Worm (Caenorhabditis elegans) whole organism, L1 larva: ENCODE measurements around the gene M03F4.4.

ENCODE experiments used
- fos-1 ChIP-seq: fragments of 150-350 bp; optimal IDR thresholded peaks from 2 replicates; lab custom pipeline; 2014; ENCODE audit warnings: missing biosample characterization, missing genetic modification characterization
- lir-3 ChIP-seq: sonication (generic microtip); optimal IDR thresholded peaks from 2 replicates; lab custom pipeline; 2016; ENCODE audit warnings: mild to moderate bottlenecking, missing genetic modification characterization, moderate library complexity, missing compliant biosample characterization; ENCODE audit not compliant: poor library complexity
- mdl-1 ChIP-seq, 2 experiments: fragments of 150-350 bp; optimal IDR thresholded peaks; 2 replicates each; lab custom pipeline; 2014 to 2017; ENCODE audit warnings: missing biosample characterization in 2 of 2, missing genetic modification characterization in 2 of 2, inconsistent platforms in 1 of 2
- nhr-11 ChIP-seq: fragments of 150-350 bp; optimal IDR thresholded peaks from 2 replicates; lab custom pipeline; 2014; ENCODE audit warnings: missing biosample characterization, missing genetic modification characterization
- pag-3 ChIP-seq: sonication (generic microtip); optimal IDR thresholded peaks from 2 replicates; lab custom pipeline; 2017; ENCODE audit warnings: missing genetic modification characterization, mild to moderate bottlenecking, missing compliant biosample characterization, antibody characterized with exemption, borderline replicate concordance; ENCODE audit not compliant: insufficient read depth
- ztf-11 ChIP-seq, 2 experiments: sonication (generic microtip); optimal IDR thresholded peaks; 2 replicates each; lab custom pipeline; 2016 to 2017; ENCODE audit warnings: missing genetic modification characterization in 2 of 2, missing biosample characterization in 1 of 2, missing compliant biosample characterization in 1 of 2

DNA sequence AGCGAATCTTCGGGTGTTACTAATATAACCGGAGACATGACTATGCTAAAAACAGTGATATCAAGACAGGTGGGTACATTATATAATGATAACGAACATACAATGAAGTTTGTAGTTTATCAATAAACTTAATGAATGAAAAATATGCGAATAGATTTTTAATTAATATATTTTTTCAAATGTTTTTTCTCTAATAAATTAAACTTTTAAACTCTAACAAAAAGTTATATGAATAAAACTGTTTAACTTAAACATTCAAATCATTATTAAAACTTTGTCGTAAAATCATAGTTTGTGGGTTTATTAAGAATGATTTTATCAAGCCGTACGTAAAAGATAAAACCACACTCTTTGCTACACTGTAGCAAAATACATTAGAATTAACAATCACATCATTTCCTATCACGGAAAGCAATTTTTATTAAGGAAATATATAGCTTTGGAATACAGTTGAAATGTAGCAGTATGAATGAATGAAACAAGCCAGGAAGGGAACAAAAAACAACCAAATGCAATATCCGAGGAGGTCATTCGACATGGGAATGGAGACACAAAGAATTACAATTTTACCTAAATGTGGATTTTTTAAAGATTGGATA lies 36.2 kb downstream of the M03F4.4 start, which contains the start of gene K05B2.4:
- TF ChIP-seq ztf-11 (tag; optimal IDR thresholded peaks at IDR 0.05; lab: Kevin White, UChicago) (no peak), mdl-1 (tag; optimal IDR thresholded peaks at IDR 0.05; lab: Kevin White, UChicago) (no peak), lir-3 (tag; lab: Kevin White, UChicago) (no peak), pag-3 (tag; lab: Kevin White, UChicago) (no peak), nhr-11 (tag; lab: Kevin White, UChicago) (no peak), fos-1 (no peak)
